Worm (Caenorhabditis elegans): ENCODE results near the gene nep-3.

Gene nep-3

ce11 chrII:3877874-3878273, 847 bp upstream of the nep-3 start, which contains the start of gene sdz-7:
Gene sdz-7, minus strand, starts transcription at chrII:3877974.
- TF ChIP-seq hmbx-1 (tag; optimal IDR thresholded peaks at IDR 0.05) (no peak), F13C5.2 (tag; optimal IDR thresholded peaks at IDR 0.05) (no peak), ets-7 (tag; optimal IDR thresholded peaks at IDR 0.05) (no peak), aly-1 (tag; optimal IDR thresholded peaks at IDR 0.05) (no peak), tra-4 (tag; optimal IDR thresholded peaks at IDR 0.05) (no peak)

- TF ChIP-seq ceh-36 (tag; optimal IDR thresholded peaks at IDR 0.05) (no peak), hmbx-1 (tag; optimal IDR thresholded peaks at IDR 0.05) (no peak), B0310.2 (tag; optimal IDR thresholded peaks at IDR 0.05) (no peak), sea-1 (GFP tag; conservative IDR thresholded peaks at IDR 0.05) (no peak), hmg-4 (GFP tag; optimal IDR thresholded peaks at IDR 0.05) (no peak), aly-1 (tag; optimal IDR thresholded peaks at IDR 0.05) (no peak), tbx-11 (GFP tag; IDR thresholded peaks at IDR 0.05) (no peak), pes-1 (GFP tag; IDR thresholded peaks at IDR 0.05) (no peak), F13C5.2 (tag; optimal IDR thresholded peaks at IDR 0.05) (no peak), ets-7 (tag; optimal IDR thresholded peaks at IDR 0.05) (no peak), scrt-1 (GFP tag; IDR thresholded peaks at IDR 0.05) (no peak)
Observed at ce11 chrII:3869601-3870000, 7.4 kb downstream of the nep-3 start, which contains the start of gene oac-10. Gene oac-10, plus strand, starts transcription at chrII:3869901.

ce11 chrII:3864652-3865051, 12.4 kb downstream of the nep-3 start, which contains the start of gene nhr-261:
Gene nhr-261, minus strand, starts transcription at chrII:3864752.
- TF ChIP-seq B0310.2 (tag; optimal IDR thresholded peaks at IDR 0.05) (no peak), hmg-4 (GFP tag; optimal IDR thresholded peaks at IDR 0.05) (no peak), tbx-37 (GFP tag; conservative IDR thresholded peaks at IDR 0.05) (no peak), F13C5.2 (tag; optimal IDR thresholded peaks at IDR 0.05) (no peak), ceh-36 (tag; optimal IDR thresholded peaks at IDR 0.05) (no peak), hmbx-1 (tag; optimal IDR thresholded peaks at IDR 0.05) (no peak), ceh-13 (GFP tag; optimal IDR thresholded peaks at IDR 0.05) (no peak), pes-1 (GFP tag; IDR thresholded peaks at IDR 0.05) (no peak), flt-1 (GFP tag; IDR thresholded peaks at IDR 0.05) (no peak)

ce11 chrII:3862053-3862452, 15.0 kb downstream of the nep-3 start:
- TF ChIP-seq ceh-13 (GFP tag; optimal IDR thresholded peaks at IDR 0.05) (no peak), F13C5.2 (tag; optimal IDR thresholded peaks at IDR 0.05) (no peak), hmg-4 (GFP tag; optimal IDR thresholded peaks at IDR 0.05) (no peak), tbx-37 (GFP tag; conservative IDR thresholded peaks at IDR 0.05) (no peak), ets-7 (tag; optimal IDR thresholded peaks at IDR 0.05) (no peak), sea-1 (GFP tag; conservative IDR thresholded peaks at IDR 0.05) (no peak)

- TF ChIP-seq B0310.2 (tag; optimal IDR thresholded peaks at IDR 0.05) = no peak
- no peak for TF ChIP-seq tbx-37 (GFP tag; conservative IDR thresholded peaks at IDR 0.05)
- TF ChIP-seq F13C5.2 (tag; optimal IDR thresholded peaks at IDR 0.05) = no peak
- TF ChIP-seq hnd-1 (tag; optimal IDR thresholded peaks at IDR 0.05) = no peak
Observed at ce11 chrII:3860826-3861225, 16.2 kb downstream of the nep-3 start, which contains the start of gene oac-11. Gene oac-11, minus strand, starts transcription at chrII:3860926.

ce11 chrII:3852654-3853053, 24.4 kb downstream of the nep-3 start, which contains the start of gene nhr-257:
Gene nhr-257, plus strand, starts transcription at chrII:3852954.
- TF ChIP-seq ceh-13 (GFP tag; optimal IDR thresholded peaks at IDR 0.05) = no peak
- TF ChIP-seq scrt-1 (GFP tag; IDR thresholded peaks at IDR 0.05) = no peak
- no peak for TF ChIP-seq tra-4 (tag; optimal IDR thresholded peaks at IDR 0.05)
- no peak for TF ChIP-seq ceh-36 (tag; optimal IDR thresholded peaks at IDR 0.05)
- TF ChIP-seq hnd-1 (tag; optimal IDR thresholded peaks at IDR 0.05) = no peak
- TF ChIP-seq aly-1 (tag; optimal IDR thresholded peaks at IDR 0.05) = no peak
- no peak for TF ChIP-seq ets-7 (tag; optimal IDR thresholded peaks at IDR 0.05)
- TF ChIP-seq sea-1 (GFP tag; conservative IDR thresholded peaks at IDR 0.05) = no peak
- no peak for TF ChIP-seq pes-1 (GFP tag; IDR thresholded peaks at IDR 0.05)

ce11 chrII:3850655-3851054, 26.4 kb downstream of the nep-3 start, which contains the start of gene nhr-72:
Gene nhr-72, minus strand, starts transcription at chrII:3850755.
- TF ChIP-seq tbx-11 (GFP tag; IDR thresholded peaks at IDR 0.05) = no peak
- TF ChIP-seq pes-1 (GFP tag; IDR thresholded peaks at IDR 0.05) = no peak
- no peak for TF ChIP-seq hmbx-1 (tag; optimal IDR thresholded peaks at IDR 0.05)
- TF ChIP-seq ceh-36 (tag; optimal IDR thresholded peaks at IDR 0.05) = no peak
- TF ChIP-seq tra-4 (tag; optimal IDR thresholded peaks at IDR 0.05) = no peak
- no peak for TF ChIP-seq flt-1 (GFP tag; IDR thresholded peaks at IDR 0.05)
- TF ChIP-seq ets-7 (tag; optimal IDR thresholded peaks at IDR 0.05) = no peak
- no peak for TF ChIP-seq scrt-1 (GFP tag; IDR thresholded peaks at IDR 0.05)
- TF ChIP-seq B0310.2 (tag; optimal IDR thresholded peaks at IDR 0.05) = no peak
- TF ChIP-seq hnd-1 (tag; optimal IDR thresholded peaks at IDR 0.05) = no peak
- no peak for TF ChIP-seq ama-1 (optimal IDR thresholded peaks at IDR 0.05)
- no peak for TF ChIP-seq ceh-13 (GFP tag; optimal IDR thresholded peaks at IDR 0.05)
- no peak for TF ChIP-seq sea-1 (GFP tag; conservative IDR thresholded peaks at IDR 0.05)
- no peak for TF ChIP-seq hmg-4 (GFP tag; optimal IDR thresholded peaks at IDR 0.05)
- TF ChIP-seq F13C5.2 (tag; optimal IDR thresholded peaks at IDR 0.05) = no peak
- no peak for TF ChIP-seq tbx-37 (GFP tag; conservative IDR thresholded peaks at IDR 0.05)
- no peak for TF ChIP-seq aly-1 (tag; optimal IDR thresholded peaks at IDR 0.05)

ce11 chrII:3846028-3846427, 31.0 kb downstream of the nep-3 start, which contains the start of gene C17A2.2:
Gene C17A2.2, plus strand, starts transcription at chrII:3846328.
- TF ChIP-seq flt-1 (GFP tag; IDR thresholded peaks at IDR 0.05) (no peak), ceh-13 (GFP tag; optimal IDR thresholded peaks at IDR 0.05) (no peak), scrt-1 (GFP tag; IDR thresholded peaks at IDR 0.05) (no peak), pes-1 (GFP tag; IDR thresholded peaks at IDR 0.05) (no peak), hmg-4 (GFP tag; optimal IDR thresholded peaks at IDR 0.05) (no peak), tbx-37 (GFP tag; conservative IDR thresholded peaks at IDR 0.05) (no peak), ets-7 (tag; optimal IDR thresholded peaks at IDR 0.05) (no peak), hmbx-1 (tag; optimal IDR thresholded peaks at IDR 0.05) (no peak), tra-4 (tag; optimal IDR thresholded peaks at IDR 0.05) (no peak), F13C5.2 (tag; optimal IDR thresholded peaks at IDR 0.05) (no peak)

All from whole organism, early embryonic.